Worm (Caenorhabditis elegans) whole organism, mixed stage, embryonic: ENCODE data around the gene srj-8.

Source experiments
- M03D4.4 ChIP-seq: sonication (generic microtip); optimal IDR thresholded peaks from 2 replicates; lab custom pipeline; 2017; ENCODE audit warnings: mild to moderate bottlenecking, missing genetic modification characterization, missing compliant biosample characterization
- bed-3 ChIP-seq: fragments of 200-800 bp; sonication (Bioruptor generic); optimal IDR thresholded peaks from 3 replicates; lab custom pipeline; 2018; ENCODE audit warnings: mild to moderate bottlenecking, missing genetic modification characterization, moderate library complexity, missing compliant biosample characterization
- blmp-1 ChIP-seq: fragments of 150-350 bp; optimal IDR thresholded peaks from 2 replicates; lab custom pipeline; 2014; ENCODE audit warnings: missing biosample characterization, missing genetic modification characterization
- ceh-39 ChIP-seq: fragments of 150-350 bp; optimal IDR thresholded peaks from 2 replicates; lab custom pipeline; 2014; ENCODE audit warnings: missing biosample characterization, missing genetic modification characterization
- ceh-43 ChIP-seq: fragments of 200-800 bp; sonication (Bioruptor generic); optimal IDR thresholded peaks from 2 replicates; lab custom pipeline; 2018; ENCODE audit warnings: mild to moderate bottlenecking, missing genetic modification characterization, moderate library complexity, missing compliant biosample characterization
- ceh-83 ChIP-seq: fragments of 200-800 bp; sonication (Bioruptor generic); optimal IDR thresholded peaks from 2 replicates; lab custom pipeline; 2018; ENCODE audit warnings: mild to moderate bottlenecking, missing genetic modification characterization, missing compliant biosample characterization
- ces-1 ChIP-seq: fragments of 150-350 bp; optimal IDR thresholded peaks from 2 replicates; lab custom pipeline; 2014; ENCODE audit warnings: missing biosample characterization, missing genetic modification reagents, missing genetic modification characterization
- cnd-1 ChIP-seq: fragments of 200-800 bp; sonication (Bioruptor generic); optimal IDR thresholded peaks from 2 replicates; lab custom pipeline; 2018; ENCODE audit warnings: mild to moderate bottlenecking, missing genetic modification characterization, missing compliant biosample characterization
- drap-1 ChIP-seq: fragments of 200-800 bp; sonication (Bioruptor generic); optimal IDR thresholded peaks from 3 replicates; lab custom pipeline; 2018; ENCODE audit warnings: mild to moderate bottlenecking, missing genetic modification characterization, missing compliant biosample characterization
- elt-1 ChIP-seq: sonication (generic microtip); optimal IDR thresholded peaks from 2 replicates; lab custom pipeline; 2017; ENCODE audit warnings: missing genetic modification characterization, mild to moderate bottlenecking, missing compliant biosample characterization, antibody characterized with exemption, moderate library complexity, borderline replicate concordance; ENCODE audit not compliant: insufficient read depth
- flh-1 ChIP-seq: fragments of 200-800 bp; sonication (Bioruptor generic); optimal IDR thresholded peaks from 2 replicates; lab custom pipeline; 2018; ENCODE audit warnings: mild to moderate bottlenecking, missing genetic modification characterization, moderate library complexity, missing compliant biosample characterization
- ham-2 ChIP-seq: fragments of 200-800 bp; sonication (Bioruptor generic); optimal IDR thresholded peaks from 2 replicates; lab custom pipeline; 2018; ENCODE audit warnings: mild to moderate bottlenecking, missing genetic modification characterization, missing compliant biosample characterization
- hlh-1 ChIP-seq: fragments of 150-350 bp; optimal IDR thresholded peaks from 2 replicates; lab custom pipeline; 2014; ENCODE audit warnings: missing biosample characterization, missing genetic modification reagents, missing genetic modification characterization
- lin-13 ChIP-seq: fragments of 150-350 bp; optimal IDR thresholded peaks from 2 replicates; lab custom pipeline; 2014; ENCODE audit warnings: missing biosample characterization, missing genetic modification characterization
- lin-32 ChIP-seq: fragments of 200-800 bp; sonication (Bioruptor generic); optimal IDR thresholded peaks from 2 replicates; lab custom pipeline; 2018; ENCODE audit warnings: mild to moderate bottlenecking, missing genetic modification characterization, missing compliant biosample characterization
- lsy-2 ChIP-seq: fragments of 150-350 bp; optimal IDR thresholded peaks from 2 replicates; lab custom pipeline; 2014; ENCODE audit warnings: missing biosample characterization, missing genetic modification characterization
- mab-5 ChIP-seq: fragments of 150-350 bp; optimal IDR thresholded peaks from 2 replicates; lab custom pipeline; 2014; ENCODE audit warnings: missing biosample characterization, missing genetic modification characterization
- mls-2 ChIP-seq: sonication (generic microtip); optimal IDR thresholded peaks from 2 replicates; lab custom pipeline; 2016; ENCODE audit warnings: mild to moderate bottlenecking, missing genetic modification characterization, moderate library complexity, missing compliant biosample characterization
- nhr-12 ChIP-seq: fragments of 150-350 bp; optimal IDR thresholded peaks from 2 replicates; lab custom pipeline; 2014; ENCODE audit warnings: missing biosample characterization, missing genetic modification characterization
- nhr-2 ChIP-seq: fragments of 150-350 bp; optimal IDR thresholded peaks from 2 replicates; lab custom pipeline; 2014; ENCODE audit warnings: missing biosample characterization, missing genetic modification characterization
- nhr-237 ChIP-seq: fragments of 150-350 bp; optimal IDR thresholded peaks from 2 replicates; lab custom pipeline; 2014; ENCODE audit warnings: missing biosample characterization, missing genetic modification characterization
- nhr-28 ChIP-seq: fragments of 150-350 bp; optimal IDR thresholded peaks from 2 replicates; lab custom pipeline; 2014; ENCODE audit warnings: missing biosample characterization, missing genetic modification characterization
- nhr-76 ChIP-seq: sonication (generic microtip); optimal IDR thresholded peaks from 2 replicates; lab custom pipeline; 2017; ENCODE audit warnings: missing biosample characterization, missing genetic modification characterization
- pha-4 ChIP-seq: fragments of 150-350 bp; optimal IDR thresholded peaks from 2 replicates; lab custom pipeline; 2018; ENCODE audit warnings: missing biosample characterization, missing genetic modification reagents, missing genetic modification characterization
- snpc-4 ChIP-seq: fragments of 150-350 bp; optimal IDR thresholded peaks from 2 replicates; lab custom pipeline; 2014; ENCODE audit warnings: missing biosample characterization, missing genetic modification characterization
- sptf-1 ChIP-seq: sonication (generic microtip); optimal IDR thresholded peaks from 2 replicates; lab custom pipeline; 2017; ENCODE audit warnings: mild to moderate bottlenecking, missing genetic modification characterization, moderate library complexity, missing compliant biosample characterization
- tbx-8 ChIP-seq: fragments of 200-800 bp; sonication (Bioruptor generic); optimal IDR thresholded peaks from 2 replicates; lab custom pipeline; 2018; ENCODE audit warnings: mild to moderate bottlenecking, missing genetic modification characterization, moderate library complexity, missing compliant biosample characterization
- unc-120 ChIP-seq: sonication (generic microtip); optimal IDR thresholded peaks from 2 replicates; lab custom pipeline; 2017; ENCODE audit warnings: missing genetic modification characterization, missing compliant biosample characterization; ENCODE audit not compliant: poor library complexity, severe bottlenecking
- unc-39 ChIP-seq: fragments of 150-350 bp; optimal IDR thresholded peaks from 2 replicates; lab custom pipeline; 2014; ENCODE audit warnings: missing biosample characterization, missing genetic modification characterization
- unc-62 ChIP-seq: fragments of 150-350 bp; optimal IDR thresholded peaks from 2 replicates; lab custom pipeline; 2014; ENCODE audit warnings: missing biosample characterization, missing genetic modification reagents, missing genetic modification characterization
- zip-8 ChIP-seq: fragments of 150-350 bp; optimal IDR thresholded peaks from 2 replicates; lab custom pipeline; 2014; ENCODE audit warnings: missing biosample characterization, missing genetic modification characterization
- ztf-11 ChIP-seq: fragments of 150-350 bp; optimal IDR thresholded peaks from 2 replicates; lab custom pipeline; 2014; ENCODE audit warnings: missing biosample characterization, missing genetic modification characterization

Gene srj-8

ce11 chrV:3227373-3227772, 20.2 kb upstream of the srj-8 start, which contains the start of gene K08D9.2:
Gene K08D9.2, plus strand, starts transcription at chrV:3227673.
- TF ChIP-seq ceh-43 (GFP tag; lab: Kevin White, UChicago): no peak
- TF ChIP-seq pha-4 (tag; lab: Kevin White, UChicago): no peak
- TF ChIP-seq, all 35 proteins: peak for 0

DNA sequence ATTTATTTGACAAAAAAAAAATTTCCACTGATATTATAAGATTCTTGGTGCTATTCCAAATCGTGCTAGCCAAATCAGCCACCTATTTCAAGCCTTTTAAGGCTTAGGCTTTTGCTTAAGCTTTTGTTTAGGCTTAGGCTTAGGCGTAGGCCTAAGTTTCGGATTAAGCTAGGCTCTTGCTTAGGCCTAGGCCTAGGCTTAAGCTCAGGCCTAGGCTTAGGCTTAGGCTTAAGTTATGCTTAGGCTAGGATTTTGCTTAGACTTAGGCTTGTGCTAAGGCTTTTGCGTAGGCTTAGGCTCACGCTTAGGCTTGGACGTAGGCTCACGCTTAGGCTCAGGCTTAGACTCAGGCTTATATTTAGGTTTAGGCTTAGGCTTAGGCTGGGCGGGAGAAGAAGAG, 17.5 kb upstream of the srj-8 start:
- no peak for TF ChIP-seq lin-32
- no peak for TF ChIP-seq lin-13 (tag; lab: Kevin White, UChicago)
- TF ChIP-seq zip-8 (tag; lab: Kevin White, UChicago): no peak
- TF ChIP-seq drap-1 (GFP tag; lab: Kevin White, UChicago): no peak
- TF ChIP-seq bed-3: no peak
- no peak for TF ChIP-seq M03D4.4 (tag; lab: Kevin White, UChicago)
- no peak for TF ChIP-seq ceh-39 (tag; lab: Kevin White, UChicago)
- no peak for TF ChIP-seq unc-62
- no peak for TF ChIP-seq snpc-4 (tag; lab: Kevin White, UChicago)
- TF ChIP-seq nhr-28 (tag; lab: Kevin White, UChicago): no peak
- TF ChIP-seq lsy-2 (tag; lab: Kevin White, UChicago): no peak
- no peak for TF ChIP-seq tbx-8
- TF ChIP-seq ham-2 (GFP tag; lab: Kevin White, UChicago): no peak

DNA sequence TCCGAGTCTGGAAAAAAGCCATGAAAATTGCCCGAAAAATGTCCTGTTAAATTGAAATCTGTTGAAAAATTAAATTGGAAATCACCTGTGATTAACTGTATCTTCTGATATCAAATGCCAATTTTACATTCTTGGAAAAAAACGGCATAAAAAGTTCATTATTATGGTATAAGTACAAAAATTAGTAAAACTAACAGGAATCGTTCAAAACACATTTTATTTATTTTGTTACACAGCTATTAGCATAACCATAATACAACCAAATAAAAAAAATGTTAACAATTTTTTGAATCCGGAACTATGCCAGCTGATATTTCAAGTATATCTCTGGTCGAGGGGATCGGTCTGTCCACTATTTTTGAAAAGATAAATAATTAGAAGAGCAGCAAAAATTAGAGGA, 17.0 kb upstream of the srj-8 start, which contains the start of gene K08D9.10:
TSS of gene K08D9.10 (plus strand) at position 301 of the 400 bp plus-strand sequence.
- TF ChIP-seq ceh-43 (GFP tag; lab: Kevin White, UChicago) (no peak), cnd-1 (no peak), flh-1 (GFP tag; lab: Kevin White, UChicago) (no peak), hlh-1 (tag; lab: Kevin White, UChicago) (no peak), mls-2 (no peak), nhr-76 (no peak), lsy-2 (tag; lab: Kevin White, UChicago) (no peak), ham-2 (GFP tag; lab: Kevin White, UChicago) (no peak), unc-120 (tag; lab: Kevin White, UChicago) (no peak), pha-4 (tag; lab: Kevin White, UChicago) (no peak), mab-5 (no peak), sptf-1 (no peak), ztf-11 (tag; lab: Kevin White, UChicago) (no peak)

- no peak for TF ChIP-seq unc-120 (tag; lab: Kevin White, UChicago)
- no peak for TF ChIP-seq nhr-2 (tag; lab: Kevin White, UChicago)
- TF ChIP-seq nhr-237 (tag; lab: Kevin White, UChicago): no peak
- no peak for TF ChIP-seq flh-1 (GFP tag; lab: Kevin White, UChicago)
- TF ChIP-seq nhr-76: no peak
- no peak for TF ChIP-seq ztf-11 (tag; lab: Kevin White, UChicago)
- no peak for TF ChIP-seq elt-1 (tag; lab: Kevin White, UChicago)
- TF ChIP-seq bed-3: no peak
- TF ChIP-seq ceh-39 (tag; lab: Kevin White, UChicago): no peak
- TF ChIP-seq ces-1 (GFP tag; lab: Kevin White, UChicago): no peak
- TF ChIP-seq M03D4.4 (tag; lab: Kevin White, UChicago): no peak
- no peak for TF ChIP-seq snpc-4 (tag; lab: Kevin White, UChicago)
- TF ChIP-seq lin-13 (tag; lab: Kevin White, UChicago): no peak
- no peak for TF ChIP-seq sptf-1
- TF ChIP-seq ceh-83: no peak
- no peak for TF ChIP-seq ham-2 (GFP tag; lab: Kevin White, UChicago)
- TF ChIP-seq zip-8 (tag; lab: Kevin White, UChicago): no peak
- no peak for TF ChIP-seq nhr-28 (tag; lab: Kevin White, UChicago)
These were observed 12.7 kb upstream of the srj-8 start, which contains the start of gene K08D9.6 for ce11 chrV:3234887-3235286. Gene K08D9.6, minus strand, starts transcription at chrV:3234987.

- TF ChIP-seq ceh-43 (GFP tag; lab: Kevin White, UChicago): no peak
- no peak for TF ChIP-seq elt-1 (tag; lab: Kevin White, UChicago)
- no peak for TF ChIP-seq M03D4.4 (tag; lab: Kevin White, UChicago)
- no peak for TF ChIP-seq nhr-76
- no peak for TF ChIP-seq unc-39 (tag; lab: Kevin White, UChicago)
- no peak for TF ChIP-seq flh-1 (GFP tag; lab: Kevin White, UChicago)
- no peak for TF ChIP-seq snpc-4 (tag; lab: Kevin White, UChicago)
- TF ChIP-seq zip-8 (tag; lab: Kevin White, UChicago): no peak
- TF ChIP-seq mab-5: no peak
- no peak for TF ChIP-seq drap-1 (GFP tag; lab: Kevin White, UChicago)
- no peak for TF ChIP-seq lin-32
- TF ChIP-seq mls-2: no peak
- TF ChIP-seq nhr-12 (tag; lab: Kevin White, UChicago): no peak
- no peak for TF ChIP-seq lsy-2 (tag; lab: Kevin White, UChicago)
- TF ChIP-seq blmp-1 (tag; lab: Kevin White, UChicago): no peak
These were observed 11.0 kb upstream of the srj-8 start, which contains the start of the genes K08D9.9 and str-16 for ce11 chrV:3236610-3237009. Gene K08D9.9, minus strand, starts transcription at chrV:3236710. Gene str-16, plus strand, starts transcription at chrV:3236875.
